Worm (Caenorhabditis elegans): ENCODE measurements around the gene Y38H6C.20.

DNA sequence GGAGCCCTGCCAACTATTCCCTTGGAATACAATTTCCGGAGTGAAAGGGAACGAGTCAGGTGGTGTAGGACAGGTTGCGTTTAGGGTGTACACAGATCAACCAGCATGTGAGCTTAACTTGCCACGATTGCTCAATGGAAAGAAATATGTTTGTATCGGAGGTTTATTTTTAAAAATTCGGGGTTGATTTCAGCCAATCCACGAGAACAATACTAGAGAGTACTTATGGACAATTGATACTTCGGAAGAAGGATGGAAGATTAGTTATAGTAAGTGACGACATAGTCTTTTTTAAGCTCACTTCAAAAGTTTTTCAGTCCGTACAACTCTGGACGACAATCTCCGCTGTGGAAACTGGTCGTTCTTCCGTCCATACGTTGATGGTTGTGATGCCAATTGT lies 23.9 kb upstream of the Y38H6C.20 start:
- TF ChIP-seq pqm-1 (tag; optimal IDR thresholded peaks at IDR 0.05) (no peak), elt-3 (tag; optimal IDR thresholded peaks at IDR 0.05) (no peak), unc-39 (tag; optimal IDR thresholded peaks at IDR 0.05) (no peak), ceh-82 (tag; optimal IDR thresholded peaks at IDR 0.05) (no peak), ama-1 (optimal IDR thresholded peaks at IDR 0.05) (no peak), skn-1 (tag; optimal IDR thresholded peaks at IDR 0.05) (no peak), nhr-76 (tag; optimal IDR thresholded peaks at IDR 0.05) (no peak), lin-39 (tag; optimal IDR thresholded peaks at IDR 0.05) (no peak), ztf-11 (tag; optimal IDR thresholded peaks at IDR 0.05) (no peak), unc-62 (GFP tag; optimal IDR thresholded peaks at IDR 0.05) (no peak), elt-2 (tag; optimal IDR thresholded peaks at IDR 0.05) (no peak)
